Worm (Caenorhabditis elegans) whole organism, L4 larva: ENCODE results near the gene H04M03.12.

Experiments used
- F49E8.2 ChIP-seq: sonication (generic microtip); optimal IDR thresholded peaks from 2 replicates; lab custom pipeline; 2016; ENCODE audit warnings: missing compliant biosample characterization, mild to moderate bottlenecking, missing genetic modification characterization, borderline replicate concordance
- ceh-32 ChIP-seq: sonication (generic microtip); optimal IDR thresholded peaks from 2 replicates; lab custom pipeline; 2016; ENCODE audit warnings: mild to moderate bottlenecking, missing genetic modification characterization, missing compliant biosample characterization; ENCODE audit not compliant: poor library complexity
- ceh-82 ChIP-seq: sonication (generic microtip); optimal IDR thresholded peaks from 2 replicates; lab custom pipeline; 2017; ENCODE audit warnings: missing biosample characterization, missing genetic modification characterization
- dve-1 ChIP-seq: sonication (generic microtip); optimal IDR thresholded peaks from 2 replicates; lab custom pipeline; 2017; ENCODE audit warnings: antibody characterized with exemption, mild to moderate bottlenecking, missing genetic modification characterization, missing compliant biosample characterization; ENCODE audit not compliant: insufficient read depth
- egl-27 ChIP-seq: sonication (generic microtip); optimal IDR thresholded peaks from 3 replicates; lab custom pipeline; 2017; ENCODE audit warnings: missing biosample characterization, missing genetic modification reagents, missing genetic modification characterization
- lsy-2 ChIP-seq, 2 experiments: fragments of 150-350 bp in 1 of 2; sonication (generic microtip) in 1 of 2; optimal IDR thresholded peaks; 2 replicates each; lab custom pipeline; 2014 to 2017; ENCODE audit warnings: missing biosample characterization in 2 of 2, missing genetic modification characterization in 2 of 2
- mdl-1 ChIP-seq, 2 experiments: fragments of 150-350 bp in 1 of 2; sonication (generic microtip) in 1 of 2; optimal IDR thresholded peaks; 2 replicates each; lab custom pipeline; 2014 to 2017; ENCODE audit warnings: missing biosample characterization in 2 of 2, missing genetic modification characterization in 2 of 2
- nhr-28 ChIP-seq: fragments of 150-350 bp; optimal IDR thresholded peaks from 2 replicates; lab custom pipeline; 2014; ENCODE audit warnings: missing biosample characterization, missing genetic modification characterization
- pqm-1 ChIP-seq: sonication (generic microtip); optimal IDR thresholded peaks from 2 replicates; lab custom pipeline; 2017; ENCODE audit warnings: missing biosample characterization, missing genetic modification characterization
- unc-130 ChIP-seq: sonication (generic microtip); optimal IDR thresholded peaks from 2 replicates; lab custom pipeline; 2016; ENCODE audit warnings: missing genetic modification reagents, missing genetic modification characterization, missing compliant biosample characterization
- unc-62 ChIP-seq, 3 experiments: fragments of 150-350 bp in 1 of 3; sonication (generic microtip); optimal IDR thresholded peaks in 2 of 3; peaks in 1 of 3; 1 replicate in 1 of 3; 2 replicates in 2 of 3; lab custom pipeline; 2014 to 2017; ENCODE audit warnings: missing biosample characterization in 3 of 3, missing genetic modification characterization in 3 of 3, missing genetic modification reagents in 3 of 3, missing genotype in 1 of 3
- zfp-3 ChIP-seq: fragments of 200-800 bp; sonication (Bioruptor generic); conservative IDR thresholded peaks from 2 replicates; pipeline ENCODE4 v1.3.6; 2022; ENCODE audit warnings: missing genetic modification reagents, missing genetic modification characterization, missing compliant biosample characterization
- zip-2 ChIP-seq: fragments of 150-350 bp; optimal IDR thresholded peaks from 2 replicates; lab custom pipeline; 2014; ENCODE audit warnings: missing biosample characterization, missing genetic modification characterization

DNA sequence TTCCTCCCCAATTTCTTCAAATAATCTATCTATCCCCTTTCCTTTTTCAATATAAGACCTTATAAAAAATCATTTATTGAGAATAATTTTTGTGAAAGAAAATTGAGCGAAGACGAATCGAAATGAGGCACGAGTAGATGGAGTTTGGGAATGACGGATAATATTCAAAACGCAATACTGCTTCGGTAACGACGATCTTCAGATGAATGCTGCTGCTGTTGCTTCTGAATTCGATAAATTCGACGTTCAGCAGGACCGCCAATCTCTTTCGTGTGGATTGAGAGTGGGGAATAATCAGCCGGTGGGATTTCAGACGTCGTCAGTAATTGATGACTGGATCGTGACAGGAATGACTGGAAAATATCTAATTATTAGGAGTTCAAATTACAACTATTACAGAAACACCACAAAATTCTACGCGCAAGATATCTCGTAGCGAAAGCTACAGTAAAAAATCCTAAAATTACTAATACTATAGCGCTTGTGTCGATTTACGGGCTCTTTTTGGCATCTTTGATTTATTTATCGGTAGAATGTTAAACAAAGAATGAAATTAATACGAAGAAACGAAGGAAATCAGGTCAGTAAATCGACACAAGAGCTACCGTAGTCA is 52.3 kb downstream of the H04M03.12 start:
- TF ChIP-seq F49E8.2 (tag; lab: Kevin White, UChicago) = peak; percentile 58
- no peak for TF ChIP-seq pqm-1 (tag; lab: Kevin White, UChicago)
- TF ChIP-seq lsy-2 (tag; optimal IDR thresholded peaks at IDR 0.05; lab: Kevin White, UChicago) = no peak
- TF ChIP-seq ceh-32 = no peak
- TF ChIP-seq unc-130 (GFP tag; lab: Kevin White, UChicago) = no peak
- TF ChIP-seq unc-62 (GFP tag; optimal IDR thresholded peaks at IDR 0.05 in 1 of 2; lab: Kevin White, UChicago) = peak in 1 of 2 experiments; percentile 52
- TF ChIP-seq unc-62 (tag; optimal IDR thresholded peaks at IDR 0.05; lab: Kevin White, UChicago) = no peak
- no peak for TF ChIP-seq zfp-3 (GFP tag; lab: Robert Waterston, UW)
- no peak for TF ChIP-seq egl-27
- no peak for TF ChIP-seq ceh-82 (tag; lab: Kevin White, UChicago)
- no peak for TF ChIP-seq dve-1 (tag; lab: Kevin White, UChicago)
- no peak for TF ChIP-seq mdl-1 (tag; optimal IDR thresholded peaks at IDR 0.05; lab: Kevin White, UChicago)
- no peak for TF ChIP-seq zip-2
- TF ChIP-seq nhr-28 (tag; lab: Kevin White, UChicago) = no peak
